Worm (Caenorhabditis elegans) whole organism, young adult: ENCODE measurements around the gene C25B8.8.

ENCODE experiments used
- B0035.1 ChIP-seq: sonication (generic microtip); optimal IDR thresholded peaks from 2 replicates; lab custom pipeline; 2016; ENCODE audit warnings: missing genetic modification characterization, mild to moderate bottlenecking, missing compliant biosample characterization, missing genotype, missing genetic modification reagents
- B0261.1 ChIP-seq: sonication (generic microtip); optimal IDR thresholded peaks from 2 replicates; lab custom pipeline; 2016; ENCODE audit warnings: mild to moderate bottlenecking, missing genetic modification characterization, moderate library complexity, missing compliant biosample characterization
- F10E7.11 ChIP-seq: sonication (generic microtip); optimal IDR thresholded peaks from 2 replicates; lab custom pipeline; 2017; ENCODE audit warnings: mild to moderate bottlenecking, missing genetic modification characterization, moderate library complexity, missing compliant biosample characterization
- F39B2.1 ChIP-seq: fragments of 200-800 bp; sonication (Bioruptor generic); IDR thresholded peaks from 2 replicates; pipeline ENCODE4 v1.3.6; 2022; ENCODE audit warnings: missing genetic modification reagents, missing genetic modification characterization, missing compliant biosample characterization
- K11D2.4 ChIP-seq: fragments of 200-800 bp; sonication (Bioruptor generic); IDR thresholded peaks from 2 replicates; pipeline ENCODE4 v1.3.6; 2022; ENCODE audit warnings: missing genetic modification reagents, missing genetic modification characterization, missing compliant biosample characterization
- T26A5.8 ChIP-seq: sonication (generic microtip); optimal IDR thresholded peaks from 2 replicates; lab custom pipeline; 2016; ENCODE audit warnings: missing genetic modification characterization, missing compliant biosample characterization
- Y53G8AR.9 ChIP-seq: fragments of 200-800 bp; sonication (Bioruptor generic); conservative IDR thresholded peaks from 2 replicates; pipeline ENCODE4 v1.3.6; 2022; ENCODE audit warnings: missing genetic modification reagents, missing genetic modification characterization, missing compliant biosample characterization
- Y67H2A.10 ChIP-seq: fragments of 200-800 bp; sonication (Bioruptor generic); conservative IDR thresholded peaks from 2 replicates; pipeline ENCODE4 v1.3.6; 2022; ENCODE audit warnings: missing genetic modification reagents, missing genetic modification characterization, missing compliant biosample characterization
- Y95B8A.8 ChIP-seq: fragments of 200-800 bp; sonication (Bioruptor generic); IDR thresholded peaks from 2 replicates; pipeline ENCODE4 v1.3.6; 2022; ENCODE audit warnings: missing genetic modification reagents, missing genetic modification characterization, missing compliant biosample characterization
- atf-7 ChIP-seq: sonication (generic microtip); optimal IDR thresholded peaks from 2 replicates; lab custom pipeline; 2017; ENCODE audit warnings: mild to moderate bottlenecking, missing genetic modification characterization, missing compliant biosample characterization
- attf-5 ChIP-seq: fragments of 200-800 bp; sonication (Bioruptor generic); optimal IDR thresholded peaks from 2 replicates; lab custom pipeline; 2018; ENCODE audit warnings: mild to moderate bottlenecking, missing genetic modification characterization, missing compliant biosample characterization
- attf-6 ChIP-seq: fragments of 200-800 bp; sonication (Bioruptor generic); IDR thresholded peaks from 2 replicates; pipeline ENCODE4 v1.3.6; 2022; ENCODE audit warnings: missing genetic modification reagents, missing genetic modification characterization, missing compliant biosample characterization
- cebp-1 ChIP-seq, 2 experiments: fragments of 200-800 bp in 1 of 2; sonication (Bioruptor generic) in 1 of 2; sonication (generic microtip) in 1 of 2; IDR thresholded peaks in 1 of 2; optimal IDR thresholded peaks in 1 of 2; 2 replicates each; pipeline versions ENCODE4 v1.3.6 to Lab custom; 2017 to 2022; ENCODE audit warnings: missing compliant biosample characterization in 2 of 2, missing genetic modification characterization in 2 of 2, mild to moderate bottlenecking in 1 of 2, missing genetic modification reagents in 1 of 2, moderate library complexity in 1 of 2
- cebp-2 ChIP-seq: fragments of 200-800 bp; sonication (Bioruptor generic); IDR thresholded peaks from 2 replicates; pipeline ENCODE4 v1.3.6; 2022; ENCODE audit warnings: missing genetic modification characterization, missing compliant biosample characterization
- ceh-100 ChIP-seq: fragments of 200-800 bp; sonication (Bioruptor generic); IDR thresholded peaks from 2 replicates; pipeline ENCODE4 v1.3.6; 2022; ENCODE audit warnings: missing genetic modification reagents, missing genetic modification characterization, missing compliant biosample characterization
- dpl-1 ChIP-seq: fragments of 150-350 bp; optimal IDR thresholded peaks from 2 replicates; lab custom pipeline; 2014; ENCODE audit warnings: missing biosample characterization, missing genetic modification reagents, missing genetic modification characterization
- him-1 ChIP-seq: sonication (generic microtip); optimal IDR thresholded peaks from 2 replicates; lab custom pipeline; 2016; ENCODE audit warnings: missing genotype, missing genetic modification reagents, missing genetic modification characterization, missing compliant biosample characterization
- hlh-12 ChIP-seq: sonication (generic microtip); optimal IDR thresholded peaks from 2 replicates; lab custom pipeline; 2016; ENCODE audit warnings: missing genetic modification characterization, missing compliant biosample characterization
- hmg-1.2 ChIP-seq: fragments of 200-800 bp; sonication (Bioruptor generic); IDR thresholded peaks from 2 replicates; pipeline ENCODE4 v1.3.6; 2022; ENCODE audit warnings: missing genetic modification reagents, missing genetic modification characterization, missing compliant biosample characterization
- lin-26 ChIP-seq: fragments of 200-800 bp; sonication (Bioruptor generic); IDR thresholded peaks from 2 replicates; pipeline ENCODE4 v1.3.6; 2022; ENCODE audit warnings: missing genetic modification reagents, missing genetic modification characterization, missing compliant biosample characterization
- madf-10 ChIP-seq: sonication (generic microtip); optimal IDR thresholded peaks from 2 replicates; lab custom pipeline; 2016; ENCODE audit warnings: mild to moderate bottlenecking, missing genetic modification characterization, missing compliant biosample characterization
- madf-3 ChIP-seq: fragments of 200-800 bp; sonication (Bioruptor generic); IDR thresholded peaks from 2 replicates; pipeline ENCODE4 v1.3.6; 2022; ENCODE audit warnings: missing genetic modification reagents, missing genetic modification characterization, missing compliant biosample characterization
- madf-6 ChIP-seq: fragments of 200-800 bp; sonication (Bioruptor generic); IDR thresholded peaks from 2 replicates; pipeline ENCODE4 v1.3.6; 2022; ENCODE audit warnings: missing genetic modification reagents, missing genetic modification characterization, missing compliant biosample characterization
- mcd-1 ChIP-seq: fragments of 200-800 bp; sonication (Bioruptor generic); IDR thresholded peaks from 2 replicates; pipeline ENCODE4 v1.3.6; 2022; ENCODE audit warnings: missing genetic modification reagents, missing genetic modification characterization, missing compliant biosample characterization
- nfya-2 ChIP-seq: fragments of 200-800 bp; sonication (Bioruptor generic); IDR thresholded peaks from 2 replicates; pipeline ENCODE4 v1.3.6; 2022; ENCODE audit warnings: missing genetic modification reagents, missing genetic modification characterization, missing compliant biosample characterization
- nhr-120 ChIP-seq: fragments of 200-800 bp; sonication (Bioruptor generic); IDR thresholded peaks from 2 replicates; pipeline ENCODE4 v1.3.6; 2022; ENCODE audit warnings: missing genetic modification characterization, missing compliant biosample characterization
- nhr-80 ChIP-seq: sonication (generic microtip); optimal IDR thresholded peaks from 2 replicates; lab custom pipeline; 2016; ENCODE audit warnings: missing genetic modification characterization, missing compliant biosample characterization
- nhr-90 ChIP-seq: sonication (generic microtip); optimal IDR thresholded peaks from 2 replicates; lab custom pipeline; 2016; ENCODE audit warnings: missing genotype, mild to moderate bottlenecking, missing genetic modification characterization, missing compliant biosample characterization
- pha-4 ChIP-seq: fragments of 150-350 bp; sonication (generic microtip); optimal IDR thresholded peaks from 2 replicates; lab custom pipeline; 2014; ENCODE audit warnings: missing biosample characterization, missing genetic modification reagents, missing genetic modification characterization
- rcor-1 ChIP-seq: fragments of 200-800 bp; sonication (Bioruptor generic); IDR thresholded peaks from 2 replicates; pipeline ENCODE4 v1.3.6; 2022; ENCODE audit warnings: missing genetic modification reagents, missing genetic modification characterization, missing compliant biosample characterization
- rpc-1 ChIP-seq, 2 experiments: fragments of 150-350 bp in 1 of 2; sonication (generic microtip) in 1 of 2; optimal IDR thresholded peaks; 2 replicates each; lab custom pipeline; 2014 to 2018; ENCODE audit warnings: missing biosample characterization in 1 of 2, missing genetic modification characterization in 1 of 2, missing genetic modification reagents in 1 of 2, missing genotype in 1 of 2
- zim-3 ChIP-seq: sonication (generic microtip); optimal IDR thresholded peaks from 2 replicates; lab custom pipeline; 2017; ENCODE audit warnings: mild to moderate bottlenecking, missing genetic modification characterization, moderate library complexity, missing compliant biosample characterization
- ztf-18 ChIP-seq: sonication (generic microtip); optimal IDR thresholded peaks from 2 replicates; lab custom pipeline; 2016; ENCODE audit warnings: missing genotype, mild to moderate bottlenecking, missing genetic modification characterization, missing compliant biosample characterization
- ztf-26 ChIP-seq: sonication (generic microtip); optimal IDR thresholded peaks from 2 replicates; lab custom pipeline; 2017; ENCODE audit warnings: missing genetic modification characterization, missing compliant biosample characterization

Gene C25B8.8

DNA sequence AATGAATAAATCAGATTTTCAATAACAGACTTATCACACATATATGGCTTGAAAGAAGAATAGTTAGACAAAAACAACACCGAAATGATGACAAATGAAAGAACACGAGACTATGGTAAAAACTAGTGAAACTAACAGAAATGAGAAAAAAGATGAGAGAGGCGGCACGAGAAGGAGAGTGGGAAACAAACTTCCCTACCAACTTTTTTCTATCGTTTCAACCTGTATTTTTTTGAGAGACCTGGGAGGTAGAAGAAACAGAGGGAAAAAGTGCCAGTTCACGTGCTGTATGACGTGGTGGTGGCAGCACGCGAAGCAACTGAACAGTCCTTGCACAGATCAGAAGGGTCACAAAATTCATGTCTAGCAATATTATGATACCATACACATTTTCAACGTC lies 33.0 kb downstream of the C25B8.8 start (continued):
- TF ChIP-seq K11D2.4 (GFP tag; lab: Robert Waterston, UW) (0 out of 2 replicates have a peak, but pooled peaks have one; percentile 34), Y53G8AR.9 (GFP tag; lab: Robert Waterston, UW) (no peak), cebp-2 (no peak), dpl-1 (no peak), madf-10 (no peak), attf-6 (GFP tag; lab: Robert Waterston, UW) (no peak), B0035.1 (tag; lab: Kevin White, UChicago) (no peak), him-1 (tag; lab: Kevin White, UChicago) (no peak), zim-3 (tag; lab: Kevin White, UChicago) (no peak), madf-3 (no peak), nfya-2 (GFP tag; lab: Robert Waterston, UW) (0 out of 2 replicates have a peak, but pooled peaks have one; percentile 6), Y95B8A.8 (GFP tag; lab: Robert Waterston, UW) (no peak), ceh-100 (no peak), B0261.1 (tag; lab: Kevin White, UChicago) (no peak), nhr-90 (tag; lab: Kevin White, UChicago) (no peak), attf-5 (peak; percentile 37), nhr-120 (no peak), rpc-1 (optimal IDR thresholded peaks at IDR 0.05; lab: Kevin White, UChicago) (no peak), rpc-1 (tag; optimal IDR thresholded peaks at IDR 0.05; lab: Kevin White, UChicago) (no peak), ztf-26 (tag; lab: Kevin White, UChicago) (peak; percentile 23), F39B2.1 (GFP tag; lab: Robert Waterston, UW) (no peak), mcd-1 (GFP tag; lab: Robert Waterston, UW) (no peak), cebp-1 (GFP tag; IDR thresholded peaks at IDR 0.05; lab: Robert Waterston, UW) (0 out of 2 replicates have a peak, but pooled peaks have one; percentile 41), cebp-1 (tag; optimal IDR thresholded peaks at IDR 0.05; lab: Kevin White, UChicago) (peak; percentile 67), hlh-12 (tag; lab: Kevin White, UChicago) (no peak), Y67H2A.10 (GFP tag; lab: Robert Waterston, UW) (no peak), atf-7 (tag; lab: Kevin White, UChicago) (peak; percentile 28), rcor-1 (GFP tag; lab: Robert Waterston, UW) (no peak), T26A5.8 (tag; lab: Kevin White, UChicago) (no peak), lin-26 (GFP tag; lab: Robert Waterston, UW) (0 out of 2 replicates have a peak, but pooled peaks have one; percentile 31), madf-6 (GFP tag; lab: Robert Waterston, UW) (no peak), ztf-18 (tag; lab: Kevin White, UChicago) (no peak), hmg-1.2 (no peak), nhr-80 (tag; lab: Kevin White, UChicago) (peak; percentile 52)
- TF ChIP-seq, all 124 proteins: peak for 9

DNA sequence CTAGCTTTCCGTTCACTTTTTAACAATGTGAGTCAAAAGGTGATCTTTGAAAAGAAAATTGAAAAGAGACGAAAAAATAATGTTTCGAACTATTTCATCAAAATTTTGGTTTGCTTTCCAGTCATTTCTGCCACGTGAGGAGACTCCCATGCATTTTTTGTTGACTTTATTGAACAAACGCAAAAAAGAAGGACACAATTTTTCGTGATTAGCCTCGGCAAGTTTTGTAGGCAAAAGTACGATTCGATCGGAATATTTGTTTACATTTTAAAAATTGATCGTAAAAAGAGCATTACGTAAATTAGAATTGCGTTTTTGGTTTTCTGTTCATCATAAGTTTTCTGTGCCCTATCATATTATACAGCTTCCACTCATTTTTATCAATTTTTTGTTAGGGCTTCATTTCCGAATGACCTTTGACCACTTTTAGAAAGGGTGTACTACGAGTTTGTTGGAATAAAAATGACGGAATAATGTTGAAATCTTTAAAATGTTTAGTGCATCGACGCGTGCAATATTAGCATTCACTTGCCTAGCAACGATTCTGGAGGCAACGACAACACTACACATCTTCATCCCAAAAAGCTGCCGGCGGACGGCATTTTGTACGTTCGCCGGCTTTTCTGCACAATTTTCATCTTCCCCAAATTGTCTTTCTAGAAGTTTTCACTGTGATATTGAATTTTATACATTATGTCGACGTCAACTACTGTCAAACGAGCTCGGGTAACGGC lies 35.3 kb downstream of the C25B8.8 start, which contains the start of gene C56E10.3:
Gene C56E10.3 (plus strand): TSS at position 684 of the 734 bp plus-strand sequence.
- TF ChIP-seq pha-4 (tag; lab: Kevin White, UChicago): peak; percentile 77
- peak; percentile 56 for TF ChIP-seq nhr-80 (tag; lab: Kevin White, UChicago)
- TF ChIP-seq F10E7.11 (tag; lab: Kevin White, UChicago): no peak
- peak; percentile 54; the same call in 1 of the 2 replicates for TF ChIP-seq cebp-1 (GFP tag; IDR thresholded peaks at IDR 0.05; lab: Robert Waterston, UW)
- peak; percentile 63 for TF ChIP-seq cebp-1 (tag; optimal IDR thresholded peaks at IDR 0.05; lab: Kevin White, UChicago)
